Worm (Caenorhabditis elegans) whole organism, L3 larva: ENCODE results near the gene mak-2.
A peak's percentile ranks its signal among the peaks of the same experiment; 100 is the strongest.

Experiments
- R02D3.7 ChIP-seq: fragments of 150-350 bp; optimal IDR thresholded peaks from 2 replicates; lab custom pipeline; 2014; ENCODE audit warnings: missing biosample characterization, missing genetic modification characterization
- ZK546.5 ChIP-seq: sonication (generic microtip); optimal IDR thresholded peaks from 2 replicates; lab custom pipeline; 2017; ENCODE audit warnings: missing biosample characterization, missing genetic modification characterization
- aly-2 ChIP-seq: fragments of 150-350 bp; optimal IDR thresholded peaks from 2 replicates; lab custom pipeline; 2014; ENCODE audit warnings: missing biosample characterization, missing genetic modification characterization
- ama-1 ChIP-seq: fragments of 150-350 bp; optimal IDR thresholded peaks from 2 replicates; lab custom pipeline; 2018
- ceh-16 ChIP-seq: sonication (generic microtip); optimal IDR thresholded peaks from 2 replicates; lab custom pipeline; 2017; ENCODE audit warnings: missing biosample characterization, missing genetic modification characterization
- ceh-28 ChIP-seq: fragments of 150-350 bp; optimal IDR thresholded peaks from 2 replicates; lab custom pipeline; 2014; ENCODE audit warnings: missing biosample characterization, missing genetic modification reagents, missing genetic modification characterization
- ceh-82 ChIP-seq: fragments of 150-350 bp; optimal IDR thresholded peaks from 2 replicates; lab custom pipeline; 2014; ENCODE audit warnings: missing biosample characterization, missing genetic modification characterization
- ceh-9 ChIP-seq: sonication (generic microtip); optimal IDR thresholded peaks from 2 replicates; lab custom pipeline; 2018; ENCODE audit warnings: missing biosample characterization, missing genetic modification characterization
- daf-12 ChIP-seq: fragments of 150-350 bp; optimal IDR thresholded peaks from 2 replicates; lab custom pipeline; 2014; ENCODE audit warnings: missing biosample characterization, missing genetic modification reagents, missing genetic modification characterization
- egl-27 ChIP-seq: sonication (generic microtip); optimal IDR thresholded peaks from 4 replicates; lab custom pipeline; 2017; ENCODE audit warnings: missing biosample characterization, missing genetic modification reagents, missing genetic modification characterization
- egl-5 ChIP-seq: fragments of 150-350 bp; optimal IDR thresholded peaks from 2 replicates; lab custom pipeline; 2017; ENCODE audit warnings: missing biosample characterization, missing genetic modification reagents, missing genetic modification characterization, inconsistent platforms
- elt-1 ChIP-seq: fragments of 150-350 bp; optimal IDR thresholded peaks from 2 replicates; lab custom pipeline; 2014; ENCODE audit warnings: missing biosample characterization, missing genetic modification characterization
- elt-2 ChIP-seq: sonication (generic microtip); optimal IDR thresholded peaks from 2 replicates; lab custom pipeline; 2016; ENCODE audit warnings: missing genetic modification reagents, mild to moderate bottlenecking, missing genetic modification characterization, missing compliant biosample characterization
- elt-3 ChIP-seq, 3 experiments: fragments of 150-350 bp in 1 of 3; sonication (generic microtip) in 2 of 3; optimal IDR thresholded peaks; 2 replicates in 2 of 3; 4 replicates in 1 of 3; lab custom pipeline; 2014 to 2017; ENCODE audit warnings: missing biosample characterization in 3 of 3, missing genetic modification characterization in 3 of 3
- eor-1 ChIP-seq, 2 experiments: fragments of 150-350 bp; optimal IDR thresholded peaks; 2 replicates each; lab custom pipeline; 2014 to 2018; ENCODE audit warnings: missing biosample characterization in 2 of 2, missing genetic modification characterization in 2 of 2
- fkh-10 ChIP-seq: sonication (generic microtip); optimal IDR thresholded peaks from 2 replicates; lab custom pipeline; 2017; ENCODE audit warnings: missing biosample characterization, missing genetic modification reagents, missing genetic modification characterization
- fkh-2 ChIP-seq: fragments of 150-350 bp; optimal IDR thresholded peaks from 2 replicates; lab custom pipeline; 2014; ENCODE audit warnings: missing biosample characterization, missing genetic modification reagents, missing genetic modification characterization
- fos-1 ChIP-seq: fragments of 150-350 bp; optimal IDR thresholded peaks from 2 replicates; lab custom pipeline; 2014; ENCODE audit warnings: missing biosample characterization, missing genetic modification characterization
- hmg-11 ChIP-seq: sonication (generic microtip); optimal IDR thresholded peaks from 2 replicates; lab custom pipeline; 2016; ENCODE audit warnings: missing genetic modification characterization, missing compliant biosample characterization
- jun-1 ChIP-seq: fragments of 150-350 bp; optimal IDR thresholded peaks from 2 replicates; lab custom pipeline; 2014; ENCODE audit warnings: missing biosample characterization, missing genetic modification reagents, missing genetic modification characterization
- lin-15B ChIP-seq: fragments of 150-350 bp; optimal IDR thresholded peaks from 2 replicates; lab custom pipeline; 2014; ENCODE audit warnings: missing biosample characterization, missing genetic modification characterization
- lin-39 ChIP-seq: fragments of 150-350 bp; optimal IDR thresholded peaks from 2 replicates; lab custom pipeline; 2018; ENCODE audit warnings: missing biosample characterization, missing genetic modification reagents, missing genetic modification characterization
- lsy-12 ChIP-seq: sonication (generic microtip); optimal IDR thresholded peaks from 2 replicates; lab custom pipeline; 2016; ENCODE audit warnings: mild to moderate bottlenecking, missing genetic modification characterization, missing compliant biosample characterization
- mdl-1 ChIP-seq: fragments of 150-350 bp; optimal IDR thresholded peaks from 2 replicates; lab custom pipeline; 2014; ENCODE audit warnings: missing biosample characterization, missing genetic modification characterization
- mml-1 ChIP-seq: fragments of 150-350 bp; sonication (generic microtip); optimal IDR thresholded peaks from 3 replicates; lab custom pipeline; 2014; ENCODE audit warnings: missing biosample characterization, missing genetic modification characterization
- nfya-1 ChIP-seq: sonication (generic microtip); optimal IDR thresholded peaks from 2 replicates; lab custom pipeline; 2017; ENCODE audit warnings: missing genetic modification characterization, mild to moderate bottlenecking, missing compliant biosample characterization, antibody characterized with exemption, moderate library complexity; ENCODE audit not compliant: insufficient read depth
- nhr-11 ChIP-seq: fragments of 150-350 bp; optimal IDR thresholded peaks from 2 replicates; lab custom pipeline; 2014; ENCODE audit warnings: missing biosample characterization, missing genetic modification characterization
- nhr-12 ChIP-seq: fragments of 150-350 bp; optimal IDR thresholded peaks from 2 replicates; lab custom pipeline; 2014; ENCODE audit warnings: missing biosample characterization, missing genetic modification characterization
- nhr-23 ChIP-seq: fragments of 150-350 bp; optimal IDR thresholded peaks from 2 replicates; lab custom pipeline; 2014; ENCODE audit warnings: missing biosample characterization, missing genetic modification reagents, missing genetic modification characterization
- nhr-237 ChIP-seq: fragments of 150-350 bp; optimal IDR thresholded peaks from 2 replicates; lab custom pipeline; 2014; ENCODE audit warnings: missing biosample characterization, missing genetic modification characterization
- nhr-25 ChIP-seq: sonication (generic microtip); optimal IDR thresholded peaks from 2 replicates; lab custom pipeline; 2017; ENCODE audit warnings: missing biosample characterization, missing genetic modification characterization
- nhr-28 ChIP-seq: fragments of 150-350 bp; optimal IDR thresholded peaks from 2 replicates; lab custom pipeline; 2014; ENCODE audit warnings: missing biosample characterization, missing genetic modification characterization
- nhr-43 ChIP-seq: sonication (generic microtip); optimal IDR thresholded peaks from 2 replicates; lab custom pipeline; 2016; ENCODE audit warnings: mild to moderate bottlenecking, missing genetic modification characterization, missing compliant biosample characterization; ENCODE audit not compliant: poor library complexity, severe bottlenecking
- nhr-67 ChIP-seq: fragments of 150-350 bp; optimal IDR thresholded peaks from 2 replicates; lab custom pipeline; 2014; ENCODE audit warnings: missing biosample characterization, missing genetic modification characterization
- nhr-76 ChIP-seq: fragments of 150-350 bp; sonication (generic microtip); optimal IDR thresholded peaks from 5 replicates; lab custom pipeline; 2014; ENCODE audit warnings: missing biosample characterization, missing genetic modification characterization
- nhr-77 ChIP-seq: fragments of 150-350 bp; optimal IDR thresholded peaks from 2 replicates; lab custom pipeline; 2014; ENCODE audit warnings: missing biosample characterization, missing genetic modification characterization
- pha-4 ChIP-seq: fragments of 150-350 bp; optimal IDR thresholded peaks from 2 replicates; lab custom pipeline; 2014; ENCODE audit warnings: missing biosample characterization, missing genetic modification reagents, missing genetic modification characterization
- pqm-1 ChIP-seq: fragments of 150-350 bp; optimal IDR thresholded peaks from 2 replicates; lab custom pipeline; 2017; ENCODE audit warnings: missing biosample characterization, missing genetic modification characterization, inconsistent platforms
- sea-2 ChIP-seq: fragments of 150-350 bp; sonication (generic microtip); optimal IDR thresholded peaks from 4 replicates; lab custom pipeline; 2014; ENCODE audit warnings: missing biosample characterization, missing genetic modification reagents, missing genetic modification characterization
- skn-1 ChIP-seq: fragments of 150-350 bp; optimal IDR thresholded peaks from 2 replicates; lab custom pipeline; 2014; ENCODE audit warnings: missing biosample characterization, missing genetic modification characterization
- snpc-4 ChIP-seq: fragments of 150-350 bp; optimal IDR thresholded peaks from 2 replicates; lab custom pipeline; 2014; ENCODE audit warnings: missing biosample characterization, missing genetic modification characterization
- tbx-2 ChIP-seq: sonication (generic microtip); optimal IDR thresholded peaks from 2 replicates; lab custom pipeline; 2016; ENCODE audit warnings: mild to moderate bottlenecking, missing genetic modification characterization, missing compliant biosample characterization
- unc-39 ChIP-seq: sonication (generic microtip); optimal IDR thresholded peaks from 4 replicates; lab custom pipeline; 2017; ENCODE audit warnings: missing biosample characterization, missing genetic modification characterization
- unc-62 ChIP-seq: fragments of 150-350 bp; sonication (generic microtip); optimal IDR thresholded peaks from 4 replicates; lab custom pipeline; 2014; ENCODE audit warnings: missing biosample characterization, missing genetic modification reagents, missing genetic modification characterization
- zag-1 ChIP-seq: fragments of 150-350 bp; optimal IDR thresholded peaks from 2 replicates; lab custom pipeline; 2014; ENCODE audit warnings: missing biosample characterization, missing genetic modification characterization
- ztf-11 ChIP-seq: fragments of 150-350 bp; optimal IDR thresholded peaks from 2 replicates; lab custom pipeline; 2014; ENCODE audit warnings: missing biosample characterization, missing genetic modification characterization
- ztf-4 ChIP-seq: fragments of 150-350 bp; optimal IDR thresholded peaks from 2 replicates; lab custom pipeline; 2014; ENCODE audit warnings: missing biosample characterization, missing genetic modification characterization

Gene mak-2

ce11 chrIV:866828-867270, 18.3 kb upstream of the mak-2 start:
- TF ChIP-seq nhr-12 (tag; lab: Kevin White, UChicago) (no peak), ama-1 (peak; percentile 98), fos-1 (tag; lab: Kevin White, UChicago) (no peak), tbx-2 (tag; lab: Kevin White, UChicago) (peak; percentile 16), elt-1 (tag; lab: Kevin White, UChicago) (no peak), nfya-1 (tag; lab: Kevin White, UChicago) (peak; percentile 82), lin-15B (peak; percentile 61), R02D3.7 (tag; lab: Kevin White, UChicago) (peak; percentile 50), fkh-2 (tag; lab: Kevin White, UChicago) (no peak), mdl-1 (tag; lab: Kevin White, UChicago) (no peak), fkh-10 (GFP tag; lab: Kevin White, UChicago) (no peak), egl-5 (tag; lab: Kevin White, UChicago) (no peak), snpc-4 (tag; lab: Kevin White, UChicago) (peak; percentile 99), ztf-11 (no peak), pqm-1 (tag; lab: Kevin White, UChicago) (peak; percentile 62), mml-1 (tag; lab: Kevin White, UChicago) (no peak), ceh-9 (tag; lab: Kevin White, UChicago) (no peak), nhr-67 (tag; lab: Kevin White, UChicago) (no peak), sea-2 (GFP tag; lab: Kevin White, UChicago) (no peak), hmg-11 (tag; lab: Kevin White, UChicago) (no peak), elt-3 (tag; optimal IDR thresholded peaks at IDR 0.05; lab: Kevin White, UChicago) (peak in 1 of 3 experiments; percentile 67), nhr-77 (tag; lab: Kevin White, UChicago) (peak; percentile 73), unc-39 (tag; lab: Kevin White, UChicago) (no peak), jun-1 (tag; lab: Kevin White, UChicago) (peak; percentile 46), ceh-28 (tag; lab: Kevin White, UChicago) (peak; percentile 52), nhr-76 (tag; lab: Kevin White, UChicago) (no peak), nhr-28 (tag; lab: Kevin White, UChicago) (no peak), nhr-237 (tag; lab: Kevin White, UChicago) (no peak), nhr-11 (tag; lab: Kevin White, UChicago) (no peak), egl-27 (tag; lab: Kevin White, UChicago) (peak; percentile 40), nhr-25 (peak; percentile 86), ceh-82 (tag; lab: Kevin White, UChicago) (peak; percentile 62), unc-62 (no peak), ztf-4 (tag; lab: Kevin White, UChicago) (no peak), elt-2 (tag; lab: Kevin White, UChicago) (peak; percentile 70), eor-1 (tag; optimal IDR thresholded peaks at IDR 0.05; lab: Kevin White, UChicago) (no peak), ZK546.5 (tag; lab: Kevin White, UChicago) (no peak), nhr-43 (tag; lab: Kevin White, UChicago) (peak; percentile 67), pha-4 (tag; lab: Kevin White, UChicago) (peak; percentile 64), lsy-12 (tag; lab: Kevin White, UChicago) (peak; percentile 62), ceh-16 (tag; lab: Kevin White, UChicago) (no peak), lin-39 (tag; lab: Kevin White, UChicago) (peak; percentile 23), aly-2 (tag; lab: Kevin White, UChicago) (peak; percentile 74), zag-1 (tag; lab: Kevin White, UChicago) (no peak), nhr-23 (tag; lab: Kevin White, UChicago) (peak; percentile 68), skn-1 (tag; lab: Kevin White, UChicago) (peak; percentile 80), daf-12 (no peak)
